Fruit fly (Drosophila melanogaster) whole organism, pupa: Measurements from ENCODE around the gene Dlg5.
A peak's percentile ranks its signal among the peaks of the same experiment; 100 is the strongest.

Source experiments
- CG10348 ChIP-seq: fragments of 200-800 bp; sonication (Bioruptor generic); IDR thresholded peaks from 2 replicates; pipeline ENCODE4 v1.3.6; 2022; ENCODE audit warnings: missing biosample characterization, missing genetic modification characterization
- CG12605 ChIP-seq: fragments of 200-800 bp; sonication (Bioruptor generic); IDR thresholded peaks from 2 replicates; pipeline ENCODE4 v1.3.6; 2022; ENCODE audit warnings: missing biosample characterization, missing genetic modification characterization
- CG13204 ChIP-seq: fragments of 200-800 bp; sonication (Bioruptor generic); optimal IDR thresholded peaks from 2 replicates; lab custom pipeline; 2018; ENCODE audit warnings: missing biosample characterization, mild to moderate bottlenecking, missing genetic modification characterization, moderate library complexity
- CG14655 ChIP-seq: fragments of 200-800 bp; sonication (Bioruptor generic); optimal IDR thresholded peaks from 3 replicates; lab custom pipeline; 2017; ENCODE audit warnings: mild to moderate bottlenecking, missing biosample characterization, missing genetic modification reagents, missing genetic modification characterization
- CG15710 ChIP-seq: fragments of 200-800 bp; sonication (Bioruptor generic); optimal IDR thresholded peaks from 2 replicates; lab custom pipeline; 2018; ENCODE audit warnings: missing biosample characterization, mild to moderate bottlenecking, missing genetic modification characterization, moderate library complexity
- CG17806 ChIP-seq: fragments of 200-800 bp; sonication (Bioruptor generic); optimal IDR thresholded peaks from 2 replicates; lab custom pipeline; 2018; ENCODE audit warnings: missing biosample characterization, mild to moderate bottlenecking, missing genetic modification characterization, moderate library complexity
- CG32121 ChIP-seq: fragments of 200-800 bp; sonication (Bioruptor generic); IDR thresholded peaks from 2 replicates; pipeline ENCODE4 v1.3.6; 2022; ENCODE audit warnings: missing biosample characterization, missing genetic modification characterization
- CG34367 ChIP-seq: fragments of 200-800 bp; sonication (Bioruptor generic); optimal IDR thresholded peaks from 2 replicates; lab custom pipeline; 2018; ENCODE audit warnings: missing biosample characterization, mild to moderate bottlenecking, missing genetic modification characterization
- CG4496 ChIP-seq: fragments of 200-800 bp; sonication (Bioruptor generic); IDR thresholded peaks from 3 replicates; pipeline ENCODE4 v1.3.6; 2022; ENCODE audit warnings: missing biosample characterization, missing genetic modification characterization
- CG8159 ChIP-seq: fragments of 200-800 bp; sonication (Bioruptor generic); optimal IDR thresholded peaks from 3 replicates; lab custom pipeline; 2018; ENCODE audit warnings: missing biosample characterization, mild to moderate bottlenecking, missing genetic modification characterization, moderate library complexity
- CG8301 ChIP-seq: fragments of 200-800 bp; sonication (Bioruptor generic); optimal IDR thresholded peaks from 2 replicates; lab custom pipeline; 2018; ENCODE audit warnings: missing biosample characterization, mild to moderate bottlenecking, missing genetic modification characterization
- CG9948 ChIP-seq: fragments of 200-800 bp; sonication (Bioruptor generic); optimal IDR thresholded peaks from 2 replicates; lab custom pipeline; 2018; ENCODE audit warnings: missing biosample characterization, mild to moderate bottlenecking, missing genetic modification characterization, moderate library complexity
- D1 ChIP-seq: fragments of 200-800 bp; sonication (Bioruptor generic); optimal IDR thresholded peaks from 2 replicates; lab custom pipeline; 2018; ENCODE audit warnings: missing biosample characterization, mild to moderate bottlenecking, missing genetic modification characterization, moderate library complexity
- EcR ChIP-seq: fragments of 200-800 bp; sonication (Bioruptor generic); optimal IDR thresholded peaks from 3 replicates; lab custom pipeline; 2019; ENCODE audit warnings: missing biosample characterization, missing genetic modification characterization, mild to moderate bottlenecking, moderate library complexity, missing genetic modification reagents
- Ets98B ChIP-seq: fragments of 200-800 bp; sonication (Bioruptor generic); IDR thresholded peaks from 2 replicates; pipeline ENCODE4 v1.3.6; 2022; ENCODE audit warnings: missing biosample characterization, missing genetic modification characterization
- Pif1A ChIP-seq: fragments of 200-800 bp; sonication (Bioruptor generic); optimal IDR thresholded peaks from 3 replicates; lab custom pipeline; 2016; ENCODE audit warnings: missing biosample characterization, missing genetic modification characterization
- Pif1B ChIP-seq: fragments of 200-800 bp; sonication (Bioruptor generic); optimal IDR thresholded peaks from 3 replicates; lab custom pipeline; 2016; ENCODE audit warnings: missing biosample characterization, missing genetic modification characterization
- Snoo ChIP-seq: fragments of 200-800 bp; sonication (Bioruptor generic); optimal IDR thresholded peaks from 3 replicates; lab custom pipeline; 2017; ENCODE audit warnings: missing biosample characterization, mild to moderate bottlenecking, missing genetic modification characterization, inconsistent platforms
- fd96Ca ChIP-seq: fragments of 200-800 bp; sonication (Bioruptor generic); IDR thresholded peaks from 3 replicates; pipeline ENCODE4 v1.3.6; 2022; ENCODE audit warnings: missing biosample characterization, missing genetic modification characterization
- gl ChIP-seq: fragments of 200-800 bp; sonication (Bioruptor generic); optimal IDR thresholded peaks from 2 replicates; lab custom pipeline; 2018; ENCODE audit warnings: missing biosample characterization, mild to moderate bottlenecking, missing genetic modification characterization
- rn ChIP-seq: fragments of 200-800 bp; sonication (Bioruptor generic); IDR thresholded peaks from 2 replicates; pipeline ENCODE4 v1.3.6; 2022; ENCODE audit warnings: missing biosample characterization, missing genetic modification characterization

Dlg5 gene

DNA sequence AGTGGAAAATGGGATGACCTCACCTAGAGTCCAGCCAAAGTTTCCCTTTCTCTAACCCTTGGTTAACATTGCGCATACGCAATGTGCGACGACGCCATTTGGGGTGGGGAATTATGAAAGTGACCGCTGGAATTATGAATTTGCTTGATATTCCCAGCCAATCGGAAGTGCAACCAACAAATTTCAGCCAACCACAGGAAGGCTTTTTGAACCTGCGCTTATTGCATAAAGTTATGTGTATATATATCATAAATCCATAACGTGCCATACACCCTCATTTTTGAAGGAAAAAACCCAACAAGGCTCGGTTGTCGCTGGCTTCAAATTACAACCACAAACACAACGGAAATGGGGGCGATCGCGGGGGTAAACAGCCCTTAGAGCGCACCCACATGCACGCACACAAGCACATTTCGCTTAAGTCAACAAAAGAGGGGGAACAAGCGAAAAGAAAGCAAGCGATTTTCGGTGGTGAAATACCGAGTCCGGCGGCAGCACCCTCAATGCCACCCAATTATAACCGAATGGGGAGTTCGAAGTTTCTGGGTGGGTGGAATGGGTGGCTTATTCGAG is 28.3 kb downstream of the Dlg5 start:
- TF ChIP-seq CG4496 (GFP tag; lab: Robert Waterston, UW) (no peak), CG34367 (tag; lab: Kevin White, UChicago) (no peak), CG17806 (tag; lab: Kevin White, UChicago) (no peak), CG12605 (no peak), Pif1B (GFP tag; lab: Kevin White, UChicago) (no peak), Ets98B (GFP tag; lab: Robert Waterston, UW) (no peak), gl (tag; lab: Kevin White, UChicago) (no peak)
- TF ChIP-seq, all 21 proteins: peak for 0

DNA sequence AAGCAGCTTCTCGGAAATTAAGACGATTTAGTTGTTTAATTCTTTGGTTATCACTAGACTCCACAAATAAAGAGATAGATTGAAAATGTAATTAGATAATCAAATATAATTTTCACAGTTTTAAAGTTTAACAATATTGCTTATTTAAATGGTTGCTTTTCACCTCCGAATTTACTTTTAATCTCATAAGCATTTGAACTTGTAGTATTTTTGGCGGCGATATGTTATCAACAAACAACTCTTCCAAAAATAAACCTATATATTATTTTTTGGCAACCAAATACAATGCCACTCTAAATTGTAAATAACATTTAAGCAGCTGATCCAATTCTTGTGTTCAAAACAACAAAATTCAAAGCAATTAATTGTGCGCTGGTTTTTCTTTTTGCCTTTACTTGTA is 32.5 kb downstream of the Dlg5 start, which contains the start of the genes CG43355 and sala:
Gene CG43355 (plus strand): TSS at position 301 of the 400 bp plus-strand sequence.
Gene sala (plus strand): TSS at position 301 of the 400 bp plus-strand sequence.
- TF ChIP-seq CG8159 (no peak), CG10348 (GFP tag; lab: Robert Waterston, UW) (no peak), Ets98B (GFP tag; lab: Robert Waterston, UW) (no peak), CG4496 (GFP tag; lab: Robert Waterston, UW) (no peak), fd96Ca (no peak), CG17806 (tag; lab: Kevin White, UChicago) (no peak), CG14655 (GFP tag; lab: Kevin White, UChicago) (no peak), CG9948 (tag; lab: Kevin White, UChicago) (no peak), Snoo (tag; lab: Kevin White, UChicago) (no peak), Pif1A (GFP tag; lab: Kevin White, UChicago) (no peak)

DNA sequence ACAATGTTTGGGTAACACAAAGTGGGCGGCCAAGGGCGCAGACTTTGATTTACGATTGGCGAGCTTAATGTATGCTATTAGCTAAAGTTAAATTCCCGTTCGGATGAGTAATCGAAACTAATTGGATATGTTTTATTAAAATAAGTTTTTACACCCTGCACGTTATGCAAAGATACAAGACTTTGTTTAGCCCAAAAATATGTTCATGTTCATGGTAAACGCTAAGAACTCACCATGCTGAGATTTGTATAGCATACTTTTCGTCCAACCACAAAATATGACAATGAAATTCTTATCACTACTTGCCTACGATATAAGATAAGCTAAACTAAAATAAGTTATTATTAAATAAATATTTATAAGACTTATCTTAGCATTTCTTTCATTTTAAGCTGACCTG is 41.9 kb downstream of the Dlg5 start:
- TF ChIP-seq gl (tag; lab: Kevin White, UChicago) = no peak
- no peak for TF ChIP-seq rn (GFP tag; lab: Robert Waterston, UW)
- TF ChIP-seq CG15710 (tag; lab: Kevin White, UChicago) = no peak
- TF ChIP-seq CG32121 (GFP tag; lab: Robert Waterston, UW) = no peak
- TF ChIP-seq Ets98B (GFP tag; lab: Robert Waterston, UW) = no peak
- no peak for TF ChIP-seq CG10348 (GFP tag; lab: Robert Waterston, UW)
- TF ChIP-seq Pif1B (GFP tag; lab: Kevin White, UChicago) = no peak
- no peak for TF ChIP-seq Snoo (tag; lab: Kevin White, UChicago)
- no peak for TF ChIP-seq CG34367 (tag; lab: Kevin White, UChicago)

DNA sequence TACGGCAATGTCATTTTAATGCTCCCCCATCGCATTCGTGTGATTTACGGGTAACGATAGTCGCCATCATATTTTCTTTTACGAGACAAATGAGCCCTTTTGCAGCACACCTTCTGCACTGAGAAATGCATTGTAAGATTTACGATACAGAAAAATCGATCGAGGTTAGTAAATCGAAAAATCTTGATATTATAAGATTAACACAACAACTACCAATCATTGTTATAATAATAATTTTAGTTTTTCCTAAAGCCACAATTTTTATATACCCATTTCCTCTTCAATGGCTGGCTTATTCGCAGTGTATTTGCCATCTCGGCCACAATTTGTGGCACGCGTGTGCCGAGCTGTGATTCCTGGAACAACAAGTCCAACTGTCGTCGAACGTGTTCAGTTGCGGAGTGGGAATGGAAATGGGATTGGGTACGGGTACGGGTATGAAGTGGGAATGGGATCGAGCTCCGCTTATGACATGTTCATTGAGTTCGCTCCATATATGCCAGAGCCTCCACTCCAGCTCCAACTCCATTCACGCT is 44.8 kb downstream of the Dlg5 start:
- TF ChIP-seq CG4496 (GFP tag; lab: Robert Waterston, UW) = no peak
- no peak for TF ChIP-seq Snoo (tag; lab: Kevin White, UChicago)
- TF ChIP-seq CG13204 (GFP tag; lab: Kevin White, UChicago) = no peak
- no peak for TF ChIP-seq CG10348 (GFP tag; lab: Robert Waterston, UW)
- TF ChIP-seq CG8159 = no peak
- no peak for TF ChIP-seq gl (tag; lab: Kevin White, UChicago)
- TF ChIP-seq D1 (tag; lab: Kevin White, UChicago) = no peak
- no peak for TF ChIP-seq CG15710 (tag; lab: Kevin White, UChicago)
- TF ChIP-seq CG17806 (tag; lab: Kevin White, UChicago) = no peak
- TF ChIP-seq CG34367 (tag; lab: Kevin White, UChicago) = no peak
- TF ChIP-seq fd96Ca = no peak

DNA sequence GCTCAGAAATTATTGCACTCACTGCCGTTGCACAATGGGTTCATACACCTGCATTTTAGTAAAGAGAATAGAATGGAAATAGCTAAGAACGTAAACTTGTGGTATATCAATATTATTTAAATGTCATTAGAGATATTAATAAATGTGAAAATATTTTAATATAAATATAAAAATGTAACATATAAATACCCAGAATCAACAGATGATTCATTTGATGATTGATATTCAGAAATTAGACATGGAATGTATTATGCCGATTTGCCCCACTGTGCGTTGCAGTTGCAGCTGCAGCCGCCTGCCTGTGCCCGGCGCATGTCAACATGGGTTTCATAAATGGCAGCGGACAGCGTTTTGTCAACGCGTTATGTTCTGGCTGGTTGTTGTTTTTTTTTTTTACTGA is 46.9 kb downstream of the Dlg5 start:
- no peak for TF ChIP-seq CG9948 (tag; lab: Kevin White, UChicago)
- no peak for TF ChIP-seq Pif1A (GFP tag; lab: Kevin White, UChicago)
- no peak for TF ChIP-seq CG17806 (tag; lab: Kevin White, UChicago)
- no peak for TF ChIP-seq EcR (GFP tag; lab: Kevin White, UChicago)
- no peak for TF ChIP-seq CG13204 (GFP tag; lab: Kevin White, UChicago)
- peak; percentile 38 for TF ChIP-seq CG14655 (GFP tag; lab: Kevin White, UChicago)

DNA sequence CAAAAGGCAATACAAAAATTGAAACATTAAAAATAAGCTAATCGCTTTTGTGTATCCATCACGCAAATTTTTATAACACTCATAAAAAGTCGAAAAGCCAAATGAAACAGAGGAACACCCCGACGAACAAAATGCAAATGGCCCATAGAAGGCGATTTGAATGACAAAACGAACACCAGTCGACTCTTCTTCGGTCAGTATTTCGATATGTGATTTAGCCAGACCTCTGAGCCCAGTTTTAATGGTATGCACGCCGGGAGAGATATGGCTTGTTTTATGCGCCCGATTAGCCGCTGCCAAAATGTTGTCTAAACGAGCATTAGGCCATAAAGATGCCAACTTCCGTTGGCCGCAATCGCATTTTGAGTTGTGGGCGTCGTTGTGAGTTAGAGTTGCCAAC is 48.8 kb downstream of the Dlg5 start:
- TF ChIP-seq rn (GFP tag; lab: Robert Waterston, UW) (no peak), Snoo (tag; lab: Kevin White, UChicago) (no peak), Ets98B (GFP tag; lab: Robert Waterston, UW) (no peak), Pif1A (GFP tag; lab: Kevin White, UChicago) (no peak), CG8301 (no peak), CG8159 (no peak), fd96Ca (no peak), gl (tag; lab: Kevin White, UChicago) (no peak), CG12605 (no peak), CG17806 (tag; lab: Kevin White, UChicago) (no peak), CG34367 (tag; lab: Kevin White, UChicago) (no peak), CG32121 (GFP tag; lab: Robert Waterston, UW) (no peak), Pif1B (GFP tag; lab: Kevin White, UChicago) (no peak), CG4496 (GFP tag; lab: Robert Waterston, UW) (no peak), CG10348 (GFP tag; lab: Robert Waterston, UW) (no peak), CG13204 (GFP tag; lab: Kevin White, UChicago) (no peak), EcR (GFP tag; lab: Kevin White, UChicago) (no peak), CG15710 (tag; lab: Kevin White, UChicago) (no peak)
